Worm (Caenorhabditis elegans) whole organism, mixed stage, embryonic: ENCODE measurements around the gene str-233.

ENCODE experiments used
- M03D4.4 ChIP-seq: sonication (generic microtip); optimal IDR thresholded peaks from 2 replicates; lab custom pipeline; 2017; ENCODE audit warnings: mild to moderate bottlenecking, missing genetic modification characterization, missing compliant biosample characterization
- blmp-1 ChIP-seq: fragments of 150-350 bp; optimal IDR thresholded peaks from 2 replicates; lab custom pipeline; 2014; ENCODE audit warnings: missing biosample characterization, missing genetic modification characterization
- cnd-1 ChIP-seq: fragments of 200-800 bp; sonication (Bioruptor generic); optimal IDR thresholded peaks from 2 replicates; lab custom pipeline; 2018; ENCODE audit warnings: mild to moderate bottlenecking, missing genetic modification characterization, missing compliant biosample characterization
- lin-13 ChIP-seq: fragments of 150-350 bp; optimal IDR thresholded peaks from 2 replicates; lab custom pipeline; 2014; ENCODE audit warnings: missing biosample characterization, missing genetic modification characterization
- lsy-2 ChIP-seq: fragments of 150-350 bp; optimal IDR thresholded peaks from 2 replicates; lab custom pipeline; 2014; ENCODE audit warnings: missing biosample characterization, missing genetic modification characterization
- mep-1 ChIP-seq: fragments of 150-350 bp; optimal IDR thresholded peaks from 2 replicates; lab custom pipeline; 2017; ENCODE audit warnings: missing biosample characterization, missing genetic modification reagents, missing genetic modification characterization, inconsistent platforms
- nhr-12 ChIP-seq: fragments of 150-350 bp; optimal IDR thresholded peaks from 2 replicates; lab custom pipeline; 2014; ENCODE audit warnings: missing biosample characterization, missing genetic modification characterization
- nhr-28 ChIP-seq: fragments of 150-350 bp; optimal IDR thresholded peaks from 2 replicates; lab custom pipeline; 2014; ENCODE audit warnings: missing biosample characterization, missing genetic modification characterization
- nhr-76 ChIP-seq: sonication (generic microtip); optimal IDR thresholded peaks from 2 replicates; lab custom pipeline; 2017; ENCODE audit warnings: missing biosample characterization, missing genetic modification characterization
- unc-39 ChIP-seq: fragments of 150-350 bp; optimal IDR thresholded peaks from 2 replicates; lab custom pipeline; 2014; ENCODE audit warnings: missing biosample characterization, missing genetic modification characterization
- unc-62 ChIP-seq: fragments of 150-350 bp; optimal IDR thresholded peaks from 2 replicates; lab custom pipeline; 2014; ENCODE audit warnings: missing biosample characterization, missing genetic modification reagents, missing genetic modification characterization

- no peak for TF ChIP-seq unc-39 (tag; lab: Kevin White, UChicago)
- TF ChIP-seq nhr-12: no peak
- no peak for TF ChIP-seq unc-62 (GFP tag; lab: Kevin White, UChicago)
- no peak for TF ChIP-seq lin-13
- no peak for TF ChIP-seq M03D4.4 (tag; lab: Kevin White, UChicago)
- TF ChIP-seq nhr-76: no peak
- TF ChIP-seq mep-1: no peak
- no peak for TF ChIP-seq nhr-28
- no peak for TF ChIP-seq lsy-2
- no peak for TF ChIP-seq cnd-1 (tag; lab: Kevin White, UChicago)
- no peak for TF ChIP-seq blmp-1 (tag; lab: Kevin White, UChicago)
Observed at ce11 chrV:16058872-16059271, 49.4 kb upstream of the str-233 start, which contains the start of gene F14H3.6.
